Worm (Caenorhabditis elegans) whole organism, young adult: Measurements from ENCODE around the gene F20D6.2.

Experiments used
- F10E7.11 ChIP-seq: sonication (generic microtip); optimal IDR thresholded peaks from 2 replicates; lab custom pipeline; 2017; ENCODE audit warnings: mild to moderate bottlenecking, missing genetic modification characterization, moderate library complexity, missing compliant biosample characterization
- F57A8.1 ChIP-seq: fragments of 200-800 bp; sonication (Bioruptor generic); optimal IDR thresholded peaks from 2 replicates; lab custom pipeline; 2018; ENCODE audit warnings: mild to moderate bottlenecking, missing genetic modification characterization, moderate library complexity, missing compliant biosample characterization
- attf-5 ChIP-seq: fragments of 200-800 bp; sonication (Bioruptor generic); optimal IDR thresholded peaks from 2 replicates; lab custom pipeline; 2018; ENCODE audit warnings: mild to moderate bottlenecking, missing genetic modification characterization, missing compliant biosample characterization
- nhr-80 ChIP-seq: sonication (generic microtip); optimal IDR thresholded peaks from 2 replicates; lab custom pipeline; 2016; ENCODE audit warnings: missing genetic modification characterization, missing compliant biosample characterization

DNA sequence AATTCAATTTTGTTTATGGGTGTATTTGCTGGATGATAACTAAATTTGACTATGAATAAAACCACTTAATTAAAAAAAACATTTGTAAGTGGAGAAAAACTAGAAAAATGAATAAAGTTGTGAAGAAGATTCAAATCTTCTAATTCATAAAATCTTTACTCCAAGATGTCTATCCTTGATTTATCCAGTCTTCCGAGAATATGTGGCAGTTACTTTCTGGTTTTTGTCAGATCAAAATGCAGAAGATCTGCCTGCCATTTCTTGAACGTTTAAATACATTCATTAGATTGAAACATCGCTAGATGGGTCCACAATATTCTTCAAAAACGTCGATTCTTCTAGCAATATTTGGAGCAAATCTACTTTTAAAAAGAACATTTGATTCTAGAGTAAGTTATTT lies at the start of gene F20D6.2:
- TF ChIP-seq nhr-80 (tag; lab: Kevin White, UChicago) (no peak), F10E7.11 (tag; lab: Kevin White, UChicago) (no peak), F57A8.1 (GFP tag; lab: Kevin White, UChicago) (no peak), attf-5 (GFP tag; lab: Kevin White, UChicago) (no peak)
